Worm (Caenorhabditis elegans) whole organism, L4 larva: ENCODE measurements around the gene ocr-2.

ENCODE experiments used
- D1046.2 ChIP-seq: fragments of 200-800 bp; sonication (Bioruptor generic); IDR thresholded peaks from 2 replicates; pipeline ENCODE4 v1.3.6; 2022; ENCODE audit warnings: missing genetic modification characterization, missing compliant biosample characterization
- F26F4.8 ChIP-seq: fragments of 200-800 bp; sonication (Bioruptor generic); conservative IDR thresholded peaks from 2 replicates; pipeline ENCODE4 v1.3.6; 2022; ENCODE audit warnings: missing genetic modification characterization, missing compliant biosample characterization
- R02D3.7 ChIP-seq: fragments of 150-350 bp; sonication (generic microtip); optimal IDR thresholded peaks from 3 replicates; lab custom pipeline; 2014; ENCODE audit warnings: missing biosample characterization, missing genetic modification characterization
- T26A8.4 ChIP-seq: fragments of 200-800 bp; sonication (Bioruptor generic); IDR thresholded peaks from 2 replicates; pipeline ENCODE4 v1.3.6; 2022; ENCODE audit warnings: missing genetic modification characterization, missing compliant biosample characterization
- Y105C5A.15 ChIP-seq: fragments of 200-800 bp; sonication (Bioruptor generic); IDR thresholded peaks from 2 replicates; pipeline ENCODE4 v1.3.6; 2022; ENCODE audit warnings: missing genetic modification characterization, missing compliant biosample characterization
- Y48G9A.11 ChIP-seq: fragments of 200-800 bp; sonication (Bioruptor generic); IDR thresholded peaks from 2 replicates; pipeline ENCODE4 v1.3.6; 2022; ENCODE audit warnings: missing genetic modification reagents, missing genetic modification characterization, missing compliant biosample characterization
- Y5F2A.4 ChIP-seq: fragments of 200-800 bp; sonication (Bioruptor generic); optimal IDR thresholded peaks from 2 replicates; lab custom pipeline; 2018; ENCODE audit warnings: mild to moderate bottlenecking, missing genetic modification characterization, missing compliant biosample characterization
- Y75B8A.6 ChIP-seq: fragments of 200-800 bp; sonication (Bioruptor generic); IDR thresholded peaks from 2 replicates; pipeline ENCODE4 v1.3.6; 2022; ENCODE audit warnings: missing genetic modification reagents, missing genetic modification characterization, missing compliant biosample characterization
- ZK337.2 ChIP-seq: fragments of 200-800 bp; sonication (Bioruptor generic); IDR thresholded peaks from 2 replicates; pipeline ENCODE4 v1.3.6; 2022; ENCODE audit warnings: missing genetic modification reagents, missing genetic modification characterization, missing compliant biosample characterization
- aly-2 ChIP-seq: sonication (generic microtip); optimal IDR thresholded peaks from 2 replicates; lab custom pipeline; 2018; ENCODE audit warnings: missing biosample characterization, missing genetic modification characterization
- ceh-32 ChIP-seq: sonication (generic microtip); optimal IDR thresholded peaks from 2 replicates; lab custom pipeline; 2016; ENCODE audit warnings: mild to moderate bottlenecking, missing genetic modification characterization, missing compliant biosample characterization; ENCODE audit not compliant: poor library complexity
- ceh-44 ChIP-seq: fragments of 200-800 bp; sonication (Bioruptor generic); IDR thresholded peaks from 2 replicates; pipeline ENCODE4 v1.3.6; 2022; ENCODE audit warnings: missing genetic modification reagents, missing genetic modification characterization, missing compliant biosample characterization
- ceh-82 ChIP-seq: sonication (generic microtip); optimal IDR thresholded peaks from 2 replicates; lab custom pipeline; 2017; ENCODE audit warnings: missing biosample characterization, missing genetic modification characterization
- daf-16 ChIP-seq, 3 experiments: sonication (generic microtip); optimal IDR thresholded peaks; 2 replicates each; lab custom pipeline; 2016 to 2017; ENCODE audit warnings: missing genetic modification characterization in 3 of 3, missing genetic modification reagents in 3 of 3, mild to moderate bottlenecking in 2 of 3, missing compliant biosample characterization in 2 of 3, missing biosample characterization in 1 of 3, moderate library complexity in 1 of 3
- daf-8 ChIP-seq: fragments of 200-800 bp; sonication (Bioruptor generic); IDR thresholded peaks from 2 replicates; pipeline ENCODE4 v1.3.6; 2022; ENCODE audit warnings: missing genetic modification characterization, missing compliant biosample characterization
- dmd-8 ChIP-seq: fragments of 200-800 bp; sonication (Bioruptor generic); IDR thresholded peaks from 2 replicates; pipeline ENCODE4 v1.3.6; 2022; ENCODE audit warnings: missing genetic modification characterization, missing compliant biosample characterization
- dmd-9 ChIP-seq: fragments of 200-800 bp; sonication (Bioruptor generic); IDR thresholded peaks from 2 replicates; pipeline ENCODE4 v1.3.6; 2022; ENCODE audit warnings: missing genetic modification reagents, missing genetic modification characterization, missing compliant biosample characterization
- dve-1 ChIP-seq: sonication (generic microtip); optimal IDR thresholded peaks from 2 replicates; lab custom pipeline; 2017; ENCODE audit warnings: antibody characterized with exemption, mild to moderate bottlenecking, missing genetic modification characterization, missing compliant biosample characterization; ENCODE audit not compliant: insufficient read depth
- egl-43 ChIP-seq: fragments of 200-800 bp; sonication (Bioruptor generic); IDR thresholded peaks from 2 replicates; pipeline ENCODE4 v1.3.6; 2022; ENCODE audit warnings: missing genetic modification reagents, missing genetic modification characterization, missing compliant biosample characterization
- fkh-10 ChIP-seq: fragments of 150-350 bp; optimal IDR thresholded peaks from 2 replicates; lab custom pipeline; 2014; ENCODE audit warnings: missing biosample characterization, missing genetic modification reagents, missing genetic modification characterization
- fos-1 ChIP-seq: fragments of 150-350 bp; optimal IDR thresholded peaks from 2 replicates; lab custom pipeline; 2014; ENCODE audit warnings: missing biosample characterization, missing genetic modification characterization
- hif-1 ChIP-seq, 2 experiments: sonication (generic microtip); optimal IDR thresholded peaks; 2 replicates each; lab custom pipeline; 2016 to 2017; ENCODE audit warnings: missing compliant biosample characterization in 2 of 2, missing genetic modification characterization in 2 of 2, missing genetic modification reagents in 2 of 2, missing genotype in 2 of 2, mild to moderate bottlenecking in 1 of 2
- hlh-30 ChIP-seq: sonication (generic microtip); optimal IDR thresholded peaks from 2 replicates; lab custom pipeline; 2017; ENCODE audit warnings: antibody characterized with exemption, mild to moderate bottlenecking, missing genetic modification characterization, missing compliant biosample characterization; ENCODE audit not compliant: insufficient read depth
- lin-29 ChIP-seq: fragments of 200-800 bp; sonication (Bioruptor generic); IDR thresholded peaks from 2 replicates; pipeline ENCODE4 v1.3.6; 2022; ENCODE audit warnings: missing genetic modification reagents, missing genetic modification characterization, missing compliant biosample characterization
- lin-38 ChIP-seq: fragments of 200-800 bp; sonication (Bioruptor generic); IDR thresholded peaks from 2 replicates; pipeline ENCODE4 v1.3.6; 2022; ENCODE audit warnings: missing genetic modification reagents, missing genetic modification characterization, missing compliant biosample characterization
- lir-3 ChIP-seq: sonication (generic microtip); optimal IDR thresholded peaks from 2 replicates; lab custom pipeline; 2016; ENCODE audit warnings: mild to moderate bottlenecking, missing genetic modification characterization, missing compliant biosample characterization
- madf-9 ChIP-seq: fragments of 200-800 bp; sonication (Bioruptor generic); conservative IDR thresholded peaks from 2 replicates; pipeline ENCODE4 v1.3.6; 2022; ENCODE audit warnings: missing genetic modification reagents, missing genetic modification characterization, missing compliant biosample characterization
- mes-2 ChIP-seq: sonication (generic microtip); optimal IDR thresholded peaks from 2 replicates; lab custom pipeline; 2016; ENCODE audit warnings: missing genotype, mild to moderate bottlenecking, missing genetic modification characterization, missing compliant biosample characterization; ENCODE audit not compliant: poor library complexity, severe bottlenecking
- mxl-2 ChIP-seq: fragments of 200-800 bp; sonication (Bioruptor generic); conservative IDR thresholded peaks from 2 replicates; pipeline ENCODE4 v1.3.6; 2022; ENCODE audit warnings: missing genetic modification reagents, missing genetic modification characterization, missing compliant biosample characterization
- nhr-11 ChIP-seq: fragments of 150-350 bp; optimal IDR thresholded peaks from 2 replicates; lab custom pipeline; 2014; ENCODE audit warnings: missing biosample characterization, missing genetic modification characterization
- nhr-237 ChIP-seq: sonication (generic microtip); optimal IDR thresholded peaks from 2 replicates; lab custom pipeline; 2017; ENCODE audit warnings: missing biosample characterization, missing genetic modification characterization
- nhr-6 ChIP-seq: fragments of 150-350 bp; optimal IDR thresholded peaks from 2 replicates; lab custom pipeline; 2014; ENCODE audit warnings: missing biosample characterization, missing genetic modification characterization
- nhr-76 ChIP-seq: fragments of 150-350 bp; optimal IDR thresholded peaks from 2 replicates; lab custom pipeline; 2014; ENCODE audit warnings: missing biosample characterization, missing genetic modification characterization
- pha-4 ChIP-seq, 2 experiments: fragments of 150-350 bp in 1 of 2; fragments of 200-800 bp in 1 of 2; sonication (Bioruptor generic) in 1 of 2; IDR thresholded peaks in 1 of 2; optimal IDR thresholded peaks in 1 of 2; 2 replicates each; pipeline versions ENCODE4 v1.3.6 to Lab custom; 2014 to 2022; ENCODE audit warnings: missing genetic modification characterization in 2 of 2, missing genetic modification reagents in 2 of 2, missing biosample characterization in 1 of 2, missing compliant biosample characterization in 1 of 2
- set-16 ChIP-seq: fragments of 200-800 bp; sonication (Bioruptor generic); IDR thresholded peaks from 2 replicates; pipeline ENCODE4 v1.3.6; 2022; ENCODE audit warnings: missing genetic modification reagents, missing genetic modification characterization, missing compliant biosample characterization
- spr-3 ChIP-seq: fragments of 200-800 bp; sonication (Bioruptor generic); optimal IDR thresholded peaks from 2 replicates; lab custom pipeline; 2018; ENCODE audit warnings: mild to moderate bottlenecking, missing genetic modification characterization, missing compliant biosample characterization
- unc-39 ChIP-seq: sonication (generic microtip); optimal IDR thresholded peaks from 2 replicates; lab custom pipeline; 2017; ENCODE audit warnings: missing biosample characterization, missing genetic modification characterization
- unc-62 ChIP-seq, 3 experiments: fragments of 150-350 bp in 1 of 3; sonication (generic microtip); optimal IDR thresholded peaks in 2 of 3; peaks in 1 of 3; 1 replicate in 1 of 3; 2 replicates in 2 of 3; lab custom pipeline; 2014 to 2017; ENCODE audit warnings: missing biosample characterization in 3 of 3, missing genetic modification characterization in 3 of 3, missing genetic modification reagents in 3 of 3, missing genotype in 1 of 3
- zip-2 ChIP-seq: fragments of 150-350 bp; optimal IDR thresholded peaks from 2 replicates; lab custom pipeline; 2014; ENCODE audit warnings: missing biosample characterization, missing genetic modification characterization

ocr-2 gene

DNA sequence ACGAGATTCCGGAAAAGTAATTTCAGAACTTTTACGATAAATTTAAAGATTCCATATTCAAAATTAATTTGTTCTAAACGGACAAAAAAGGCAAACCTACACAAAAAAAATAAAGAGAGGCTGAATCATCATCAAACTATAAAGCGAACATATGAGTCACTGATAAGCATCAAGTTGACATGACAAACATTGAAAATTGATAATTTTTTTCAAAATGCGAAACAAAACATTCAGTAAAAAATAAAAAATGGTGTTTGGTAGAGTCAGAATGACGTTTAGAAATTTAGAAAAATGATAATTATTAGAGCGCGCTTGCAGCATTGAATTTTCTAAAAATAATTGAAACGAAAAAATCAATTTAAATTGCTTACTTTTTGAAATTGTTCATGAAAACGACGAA is 20.1 kb downstream of the ocr-2 start (continued):
- TF ChIP-seq hif-1 (tag; optimal IDR thresholded peaks at IDR 0.05; lab: Kevin White, UChicago) (no peak), daf-16 (GFP tag; optimal IDR thresholded peaks at IDR 0.05; lab: Kevin White, UChicago) (no peak), daf-16 (tag; optimal IDR thresholded peaks at IDR 0.05; lab: Kevin White, UChicago) (peak; percentile 73), nhr-11 (no peak), spr-3 (GFP tag; lab: Kevin White, UChicago) (no peak), Y5F2A.4 (no peak), nhr-6 (tag; lab: Kevin White, UChicago) (peak; percentile 59), D1046.2 (GFP tag; lab: Robert Waterston, UW) (no peak), ceh-32 (tag; lab: Kevin White, UChicago) (no peak), Y75B8A.6 (GFP tag; lab: Robert Waterston, UW) (no peak), madf-9 (GFP tag; lab: Robert Waterston, UW) (no peak), zip-2 (tag; lab: Kevin White, UChicago) (no peak), hlh-30 (tag; lab: Kevin White, UChicago) (no peak), F26F4.8 (GFP tag; lab: Robert Waterston, UW) (no peak), R02D3.7 (tag; lab: Kevin White, UChicago) (no peak), dmd-8 (no peak), aly-2 (no peak), T26A8.4 (GFP tag; lab: Robert Waterston, UW) (no peak), nhr-237 (tag; lab: Kevin White, UChicago) (no peak), dve-1 (peak; percentile 46), ceh-44 (GFP tag; lab: Robert Waterston, UW) (no peak), lin-29 (no peak), set-16 (GFP tag; lab: Robert Waterston, UW) (no peak), mxl-2 (GFP tag; lab: Robert Waterston, UW) (no peak), Y105C5A.15 (GFP tag; lab: Robert Waterston, UW) (no peak), dmd-9 (no peak)
- TF ChIP-seq, all 104 proteins: peak for 10

DNA sequence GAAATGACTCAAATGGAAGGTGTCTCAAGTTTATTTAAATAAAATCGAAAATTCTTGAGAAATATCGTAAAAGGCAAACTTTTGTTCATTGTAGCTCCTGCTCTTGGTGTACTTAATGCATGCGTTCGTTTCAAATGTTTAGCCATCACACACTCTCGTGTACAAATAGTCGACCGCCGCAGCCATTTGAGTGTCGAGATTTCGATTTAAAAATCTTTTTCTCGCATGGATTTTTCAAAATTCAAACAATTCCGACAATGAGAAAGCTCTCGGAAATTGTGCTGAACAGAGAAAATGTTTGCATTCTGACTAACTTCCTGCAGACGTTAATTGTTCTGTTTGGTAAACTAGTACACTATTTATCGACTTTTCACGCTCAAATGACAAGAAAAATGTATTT is 20.6 kb downstream of the ocr-2 start:
- peak in 1 of 2 experiments; percentile 86 for TF ChIP-seq unc-62 (GFP tag; optimal IDR thresholded peaks at IDR 0.05 in 1 of 2; lab: Kevin White, UChicago)
- no peak for TF ChIP-seq unc-62 (tag; optimal IDR thresholded peaks at IDR 0.05; lab: Kevin White, UChicago)
- TF ChIP-seq unc-39, result no peak
- no peak for TF ChIP-seq fkh-10 (GFP tag; lab: Kevin White, UChicago)

DNA sequence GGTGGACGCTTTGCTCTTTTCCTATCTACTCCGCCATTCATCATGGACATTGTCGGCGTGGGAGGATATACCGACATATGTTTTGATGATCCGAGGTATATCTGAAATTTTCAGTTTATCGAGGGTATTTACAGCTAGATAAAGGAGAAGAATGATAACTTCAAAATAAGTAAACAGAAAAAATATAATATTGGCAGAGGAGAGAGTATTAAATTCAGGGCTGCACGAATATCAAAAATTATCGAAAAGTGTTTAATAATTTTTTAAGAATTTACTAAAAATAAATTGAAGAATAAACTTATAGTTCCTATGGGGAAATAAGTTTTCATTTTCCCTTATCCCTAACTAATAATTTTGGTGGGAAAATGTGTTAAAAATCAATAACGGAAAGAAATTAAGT is 21.0 kb downstream of the ocr-2 start, which contains the start of gene wsp-1:
wsp-1 (minus strand) TSS at position 101 of the 400 bp plus-strand sequence.
- TF ChIP-seq ceh-82 (tag; lab: Kevin White, UChicago), result no peak
- no peak for TF ChIP-seq pha-4 (GFP tag; IDR thresholded peaks at IDR 0.05; lab: Robert Waterston, UW)
- no peak for TF ChIP-seq pha-4 (tag; optimal IDR thresholded peaks at IDR 0.05; lab: Kevin White, UChicago)
- no peak for TF ChIP-seq egl-43
- no peak for TF ChIP-seq daf-8
- TF ChIP-seq ceh-32 (tag; lab: Kevin White, UChicago), result no peak
- no peak for TF ChIP-seq lin-38
- no peak for TF ChIP-seq lir-3 (tag; lab: Kevin White, UChicago)
- TF ChIP-seq nhr-76 (tag; lab: Kevin White, UChicago), result no peak
- TF ChIP-seq Y48G9A.11, result no peak
- TF ChIP-seq mes-2 (tag; lab: Kevin White, UChicago), result no peak
- TF ChIP-seq fos-1 (tag; lab: Kevin White, UChicago), result no peak
- no peak for TF ChIP-seq ZK337.2 (GFP tag; lab: Robert Waterston, UW)
- TF ChIP-seq dmd-9, result no peak
- TF ChIP-seq, all 104 proteins: peak for 0
